Worm (Caenorhabditis elegans) whole organism, young adult: ENCODE data around the gene T28A8.8.

Experiments used
- F22D6.2 ChIP-seq: sonication (generic microtip); optimal IDR thresholded peaks from 2 replicates; lab custom pipeline; 2016; ENCODE audit warnings: mild to moderate bottlenecking, missing genetic modification characterization, missing compliant biosample characterization
- F57A8.1 ChIP-seq: fragments of 200-800 bp; sonication (Bioruptor generic); optimal IDR thresholded peaks from 2 replicates; lab custom pipeline; 2018; ENCODE audit warnings: mild to moderate bottlenecking, missing genetic modification characterization, moderate library complexity, missing compliant biosample characterization
- dpl-1 ChIP-seq: fragments of 150-350 bp; optimal IDR thresholded peaks from 2 replicates; lab custom pipeline; 2014; ENCODE audit warnings: missing biosample characterization, missing genetic modification reagents, missing genetic modification characterization
- lsy-27 ChIP-seq: sonication (generic microtip); optimal IDR thresholded peaks from 2 replicates; lab custom pipeline; 2017; ENCODE audit warnings: missing genetic modification characterization, mild to moderate bottlenecking, missing compliant biosample characterization, antibody characterized with exemption, missing genotype, borderline replicate concordance; ENCODE audit not compliant: insufficient read depth
- nhr-80 ChIP-seq: sonication (generic microtip); optimal IDR thresholded peaks from 2 replicates; lab custom pipeline; 2016; ENCODE audit warnings: missing genetic modification characterization, missing compliant biosample characterization
- unc-62 ChIP-seq: fragments of 150-350 bp; optimal IDR thresholded peaks from 2 replicates; lab custom pipeline; 2014; ENCODE audit warnings: missing biosample characterization, missing genetic modification reagents, missing genetic modification characterization

ce11 chrIII:13526191-13526590, 23.6 kb downstream of the T28A8.8 start:
- TF ChIP-seq lsy-27 (no peak), F57A8.1 (GFP tag; lab: Kevin White, UChicago) (no peak), F22D6.2 (tag; lab: Kevin White, UChicago) (no peak), dpl-1 (no peak), nhr-80 (tag; lab: Kevin White, UChicago) (peak; percentile 36), unc-62 (GFP tag; lab: Kevin White, UChicago) (no peak)
